Worm (Caenorhabditis elegans): Measurements from ENCODE around the gene spig-3.

DNA sequence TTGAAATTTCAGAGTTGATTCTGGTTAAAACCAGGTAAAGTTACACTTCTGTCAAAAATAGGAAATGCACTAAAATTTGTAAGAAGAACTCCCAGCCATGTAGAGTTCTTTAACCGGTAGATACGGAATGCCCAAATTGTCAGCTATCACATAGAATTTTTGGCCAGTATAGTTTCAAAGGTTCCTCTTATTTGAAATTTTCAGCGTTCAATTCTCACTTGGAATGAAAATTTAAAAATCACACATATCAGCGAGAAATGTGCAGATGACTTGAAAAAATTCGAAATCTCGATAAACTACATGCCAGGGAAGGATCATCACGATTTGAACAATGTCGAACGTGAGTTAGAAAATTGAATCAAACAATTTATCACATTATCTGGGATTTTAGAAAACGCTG, 3.0 kb downstream of the spig-3 start, which contains the start of gene F14D7.3:
- TF ChIP-seq mdl-1 (tag; optimal IDR thresholded peaks at IDR 0.05), result no peak
- TF ChIP-seq pqm-1 (tag; optimal IDR thresholded peaks at IDR 0.05), result no peak
- TF ChIP-seq nhr-11 (tag; optimal IDR thresholded peaks at IDR 0.05), result no peak
- TF ChIP-seq hmg-11 (tag; optimal IDR thresholded peaks at IDR 0.05), result no peak
- no peak for TF ChIP-seq elt-3 (tag; optimal IDR thresholded peaks at IDR 0.05)
- TF ChIP-seq unc-62 (GFP tag; optimal IDR thresholded peaks at IDR 0.05), result no peak
- no peak for TF ChIP-seq tbx-2 (tag; optimal IDR thresholded peaks at IDR 0.05)
- TF ChIP-seq ztf-11 (tag; optimal IDR thresholded peaks at IDR 0.05), result no peak
- no peak for TF ChIP-seq skn-1 (tag; optimal IDR thresholded peaks at IDR 0.05)
- TF ChIP-seq ama-1 (optimal IDR thresholded peaks at IDR 0.05), result no peak

Data from whole organism, L3 larva.